Worm (Caenorhabditis elegans) whole organism, young adult: ENCODE data around the gene col-133.

ENCODE experiments used
- B0035.1 ChIP-seq: sonication (generic microtip); optimal IDR thresholded peaks from 2 replicates; lab custom pipeline; 2016; ENCODE audit warnings: missing genetic modification characterization, mild to moderate bottlenecking, missing compliant biosample characterization, missing genotype, missing genetic modification reagents
- B0336.3 ChIP-seq: fragments of 200-800 bp; sonication (Bioruptor generic); IDR thresholded peaks from 2 replicates; pipeline ENCODE4 v1.3.6; 2022; ENCODE audit warnings: missing genetic modification characterization, missing compliant biosample characterization
- F10E7.11 ChIP-seq: sonication (generic microtip); optimal IDR thresholded peaks from 2 replicates; lab custom pipeline; 2017; ENCODE audit warnings: mild to moderate bottlenecking, missing genetic modification characterization, moderate library complexity, missing compliant biosample characterization
- F33H1.4 ChIP-seq: fragments of 200-800 bp; sonication (Bioruptor generic); IDR thresholded peaks from 2 replicates; pipeline ENCODE4 v1.3.6; 2022; ENCODE audit warnings: missing genetic modification reagents, missing genetic modification characterization, missing compliant biosample characterization
- K11D2.4 ChIP-seq: fragments of 200-800 bp; sonication (Bioruptor generic); IDR thresholded peaks from 2 replicates; pipeline ENCODE4 v1.3.6; 2022; ENCODE audit warnings: missing genetic modification reagents, missing genetic modification characterization, missing compliant biosample characterization
- T07F8.4 ChIP-seq: sonication (generic microtip); optimal IDR thresholded peaks from 2 replicates; lab custom pipeline; 2016; ENCODE audit warnings: mild to moderate bottlenecking, missing genetic modification characterization, moderate library complexity, missing compliant biosample characterization
- Y79H2A.3 ChIP-seq: fragments of 200-800 bp; sonication (Bioruptor generic); conservative IDR thresholded peaks from 2 replicates; pipeline ENCODE4 v1.3.6; 2022; ENCODE audit warnings: missing genetic modification reagents, missing genetic modification characterization, missing compliant biosample characterization
- ama-1 ChIP-seq, 3 experiments: fragments of 150-350 bp in 1 of 3; sonication (generic microtip) in 2 of 3; optimal IDR thresholded peaks; 2 replicates each; lab custom pipeline; 2014 to 2018; ENCODE audit warnings: missing biosample characterization in 2 of 3, missing genetic modification characterization in 2 of 3, missing genetic modification reagents in 2 of 3
- attf-5 ChIP-seq: fragments of 200-800 bp; sonication (Bioruptor generic); optimal IDR thresholded peaks from 2 replicates; lab custom pipeline; 2018; ENCODE audit warnings: mild to moderate bottlenecking, missing genetic modification characterization, missing compliant biosample characterization
- cebp-1 ChIP-seq, 2 experiments: fragments of 200-800 bp in 1 of 2; sonication (Bioruptor generic) in 1 of 2; sonication (generic microtip) in 1 of 2; IDR thresholded peaks in 1 of 2; optimal IDR thresholded peaks in 1 of 2; 2 replicates each; pipeline versions ENCODE4 v1.3.6 to Lab custom; 2017 to 2022; ENCODE audit warnings: missing compliant biosample characterization in 2 of 2, missing genetic modification characterization in 2 of 2, mild to moderate bottlenecking in 1 of 2, missing genetic modification reagents in 1 of 2, moderate library complexity in 1 of 2
- cebp-2 ChIP-seq: fragments of 200-800 bp; sonication (Bioruptor generic); IDR thresholded peaks from 2 replicates; pipeline ENCODE4 v1.3.6; 2022; ENCODE audit warnings: missing genetic modification characterization, missing compliant biosample characterization
- chd-7 ChIP-seq: sonication (generic microtip); optimal IDR thresholded peaks from 2 replicates; lab custom pipeline; 2016; ENCODE audit warnings: mild to moderate bottlenecking, missing genetic modification characterization, moderate library complexity, missing compliant biosample characterization
- dox-1 ChIP-seq: fragments of 200-800 bp; sonication (Bioruptor generic); IDR thresholded peaks from 2 replicates; pipeline ENCODE4 v1.3.6; 2022; ENCODE audit warnings: missing genetic modification reagents, missing genetic modification characterization, missing compliant biosample characterization
- egrh-3 ChIP-seq: fragments of 200-800 bp; sonication (Bioruptor generic); IDR thresholded peaks from 2 replicates; pipeline ENCODE4 v1.3.6; 2022; ENCODE audit warnings: missing genetic modification reagents, missing genetic modification characterization, missing compliant biosample characterization
- ekl-4 ChIP-seq: fragments of 200-800 bp; sonication (Bioruptor generic); IDR thresholded peaks from 2 replicates; pipeline ENCODE4 v1.3.6; 2022; ENCODE audit warnings: missing genetic modification reagents, missing genetic modification characterization, missing compliant biosample characterization
- ets-4 ChIP-seq: fragments of 200-800 bp; sonication (Bioruptor generic); optimal IDR thresholded peaks from 2 replicates; lab custom pipeline; 2018; ENCODE audit warnings: mild to moderate bottlenecking, missing genetic modification characterization, missing compliant biosample characterization
- fkh-3 ChIP-seq: sonication (generic microtip); optimal IDR thresholded peaks from 2 replicates; lab custom pipeline; 2016; ENCODE audit warnings: mild to moderate bottlenecking, missing genetic modification characterization, missing compliant biosample characterization
- hmg-20 ChIP-seq: fragments of 200-800 bp; sonication (Bioruptor generic); IDR thresholded peaks from 2 replicates; pipeline ENCODE4 v1.3.6; 2022; ENCODE audit warnings: missing genetic modification reagents, missing genetic modification characterization, missing compliant biosample characterization
- hrde-1 ChIP-seq: sonication (generic microtip); optimal IDR thresholded peaks from 2 replicates; lab custom pipeline; 2016; ENCODE audit warnings: missing genetic modification characterization, mild to moderate bottlenecking, missing compliant biosample characterization, moderate library complexity, missing genotype, missing genetic modification reagents, borderline replicate concordance
- let-526 ChIP-seq: fragments of 200-800 bp; sonication (Bioruptor generic); IDR thresholded peaks from 2 replicates; pipeline ENCODE4 v1.3.6; 2022; ENCODE audit warnings: missing genetic modification reagents, missing genetic modification characterization, missing compliant biosample characterization
- lin-40 ChIP-seq: sonication (generic microtip); optimal IDR thresholded peaks from 2 replicates; lab custom pipeline; 2016; ENCODE audit warnings: missing genetic modification characterization, mild to moderate bottlenecking, missing compliant biosample characterization, missing genotype, missing genetic modification reagents
- madf-10 ChIP-seq: sonication (generic microtip); optimal IDR thresholded peaks from 2 replicates; lab custom pipeline; 2016; ENCODE audit warnings: mild to moderate bottlenecking, missing genetic modification characterization, missing compliant biosample characterization
- madf-3 ChIP-seq: fragments of 200-800 bp; sonication (Bioruptor generic); IDR thresholded peaks from 2 replicates; pipeline ENCODE4 v1.3.6; 2022; ENCODE audit warnings: missing genetic modification reagents, missing genetic modification characterization, missing compliant biosample characterization
- mcd-1 ChIP-seq: fragments of 200-800 bp; sonication (Bioruptor generic); IDR thresholded peaks from 2 replicates; pipeline ENCODE4 v1.3.6; 2022; ENCODE audit warnings: missing genetic modification reagents, missing genetic modification characterization, missing compliant biosample characterization
- mel-28 ChIP-seq: sonication (generic microtip); optimal IDR thresholded peaks from 2 replicates; lab custom pipeline; 2016; ENCODE audit warnings: borderline replicate concordance, mild to moderate bottlenecking, missing genetic modification characterization, missing compliant biosample characterization
- nhr-27 ChIP-seq: fragments of 200-800 bp; sonication (Bioruptor generic); optimal IDR thresholded peaks from 2 replicates; lab custom pipeline; 2018; ENCODE audit warnings: mild to moderate bottlenecking, missing genetic modification characterization, moderate library complexity, missing compliant biosample characterization
- nhr-80 ChIP-seq: sonication (generic microtip); optimal IDR thresholded peaks from 2 replicates; lab custom pipeline; 2016; ENCODE audit warnings: missing genetic modification characterization, missing compliant biosample characterization
- sea-2 ChIP-seq: fragments of 200-800 bp; sonication (Bioruptor generic); IDR thresholded peaks from 2 replicates; pipeline ENCODE4 v1.3.6; 2022; ENCODE audit warnings: missing genetic modification characterization, missing compliant biosample characterization
- snpc-4 ChIP-seq, 5 experiments: fragments of 150-350 bp in 1 of 5; sonication (generic microtip) in 4 of 5; optimal IDR thresholded peaks; 2 replicates each; lab custom pipeline; 2014 to 2018; ENCODE audit warnings: missing genetic modification characterization in 5 of 5, missing biosample characterization in 3 of 5, antibody characterized with exemption in 2 of 5, mild to moderate bottlenecking in 2 of 5, missing compliant biosample characterization in 2 of 5, missing genotype in 2 of 5, moderate library complexity in 2 of 5, missing genetic modification reagents in 1 of 5
- somi-1 ChIP-seq: fragments of 200-800 bp; sonication (Bioruptor generic); optimal IDR thresholded peaks from 2 replicates; lab custom pipeline; 2018; ENCODE audit warnings: mild to moderate bottlenecking, missing genetic modification characterization, missing compliant biosample characterization
- unc-130 ChIP-seq: sonication (generic microtip); optimal IDR thresholded peaks from 2 replicates; lab custom pipeline; 2016; ENCODE audit warnings: missing genetic modification reagents, missing genetic modification characterization, missing compliant biosample characterization
- zfh-2 ChIP-seq: fragments of 200-800 bp; sonication (Bioruptor generic); conservative IDR thresholded peaks from 2 replicates; pipeline ENCODE4 v1.3.6; 2022; ENCODE audit warnings: missing genetic modification reagents, missing genetic modification characterization, missing compliant biosample characterization
- zim-3 ChIP-seq: sonication (generic microtip); optimal IDR thresholded peaks from 2 replicates; lab custom pipeline; 2017; ENCODE audit warnings: mild to moderate bottlenecking, missing genetic modification characterization, moderate library complexity, missing compliant biosample characterization

col-133 gene

DNA sequence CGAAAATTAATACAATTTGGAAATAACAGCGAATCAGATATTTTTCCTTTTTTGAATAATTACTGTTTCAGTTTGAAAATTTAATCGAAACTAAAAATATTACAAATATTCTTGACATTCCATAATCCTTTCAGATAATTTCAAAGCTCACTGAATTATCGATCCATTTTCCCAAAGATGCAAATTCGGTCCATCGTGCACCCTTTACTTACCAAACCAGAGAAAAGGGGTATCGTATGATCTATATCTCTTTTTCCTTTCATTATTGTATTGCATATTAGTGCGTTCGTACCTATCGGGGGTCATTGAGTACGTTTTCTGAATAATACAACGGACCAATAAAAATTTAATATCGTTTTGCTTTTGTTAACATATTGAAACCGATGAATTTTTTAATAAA, 5.6 kb upstream of the col-133 start:
- TF ChIP-seq madf-10 (tag; lab: Kevin White, UChicago) (no peak), chd-7 (tag; lab: Kevin White, UChicago) (no peak)

DNA sequence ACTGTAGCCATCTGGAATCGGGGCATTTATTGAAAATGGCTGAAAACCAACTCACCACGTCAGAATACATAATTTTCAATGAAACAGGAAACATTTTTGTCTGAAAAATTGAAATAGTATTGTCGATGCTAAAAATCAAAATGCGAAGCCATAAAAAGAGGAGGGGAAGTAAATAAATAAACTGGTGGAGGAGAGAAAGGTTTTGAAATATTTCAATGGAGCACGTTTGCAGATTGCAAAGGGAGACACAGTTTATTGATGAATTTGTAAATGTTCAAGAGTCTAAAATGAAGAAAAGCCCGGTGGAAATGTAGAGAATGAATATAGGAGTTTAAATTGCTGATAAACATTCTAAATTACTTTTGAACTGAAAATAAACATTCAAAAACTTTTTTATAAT, 3.9 kb upstream of the col-133 start, which contains the start of gene F52B11.5:
TSS of gene F52B11.5 (minus strand) at position 178 of the 400 bp plus-strand sequence.
- TF ChIP-seq dox-1 (GFP tag; lab: Robert Waterston, UW) = no peak
- no peak for TF ChIP-seq snpc-4 (GFP tag; optimal IDR thresholded peaks at IDR 0.05; lab: Kevin White, UChicago)
- TF ChIP-seq snpc-4 (tag; optimal IDR thresholded peaks at IDR 0.05; lab: Kevin White, UChicago) = peak in 1 of 4 experiments; percentile 45
- TF ChIP-seq chd-7 (tag; lab: Kevin White, UChicago) = no peak
- TF ChIP-seq mcd-1 (GFP tag; lab: Robert Waterston, UW) = peak; percentile 19; the same call in 1 of the 2 replicates
- TF ChIP-seq hrde-1 = no peak
- 0 out of 2 replicates have a peak, but pooled peaks have one; percentile 22 for TF ChIP-seq cebp-1 (GFP tag; IDR thresholded peaks at IDR 0.05; lab: Robert Waterston, UW)
- TF ChIP-seq cebp-1 (tag; optimal IDR thresholded peaks at IDR 0.05; lab: Kevin White, UChicago) = no peak
- peak; percentile 19 for TF ChIP-seq nhr-80 (tag; lab: Kevin White, UChicago)
- TF ChIP-seq cebp-2 = no peak
- peak; percentile 24 for TF ChIP-seq attf-5 (GFP tag; lab: Kevin White, UChicago)
- no peak for TF ChIP-seq B0336.3 (GFP tag; lab: Robert Waterston, UW)
- TF ChIP-seq unc-130 (GFP tag; lab: Kevin White, UChicago) = no peak
- TF ChIP-seq F10E7.11 = no peak

- TF ChIP-seq attf-5 (GFP tag; lab: Kevin White, UChicago) (peak; percentile 2), B0035.1 (tag; lab: Kevin White, UChicago) (no peak), madf-3 (no peak), lin-40 (tag; lab: Kevin White, UChicago) (peak; percentile 45), mcd-1 (GFP tag; lab: Robert Waterston, UW) (peak; percentile 16; the same call in 1 of the 2 replicates), nhr-27 (tag; lab: Kevin White, UChicago) (no peak), zfh-2 (GFP tag; lab: Robert Waterston, UW) (peak; percentile 87), egrh-3 (GFP tag; lab: Robert Waterston, UW) (peak; percentile 95)
Measured at ce11 chrIV:14098540-14099098, 537 bp downstream of the col-133 start.

ce11 chrIV:14091242-14091641, 7.9 kb downstream of the col-133 start, which contains the start of gene noah-2:
Gene noah-2 (plus strand): TSS chrIV:14091254.
- TF ChIP-seq fkh-3 = no peak
- no peak for TF ChIP-seq hmg-20 (GFP tag; lab: Robert Waterston, UW)
- TF ChIP-seq sea-2 (GFP tag; lab: Robert Waterston, UW) = no peak
- TF ChIP-seq T07F8.4 (tag; lab: Kevin White, UChicago) = no peak
- TF ChIP-seq let-526 = no peak
- no peak for TF ChIP-seq ekl-4
- TF ChIP-seq F33H1.4 (GFP tag; lab: Robert Waterston, UW) = no peak
- TF ChIP-seq hrde-1 = no peak
- no peak for TF ChIP-seq K11D2.4 (GFP tag; lab: Robert Waterston, UW)
- TF ChIP-seq lin-40 (tag; lab: Kevin White, UChicago) = no peak
- no peak for TF ChIP-seq nhr-80 (tag; lab: Kevin White, UChicago)
- TF ChIP-seq zim-3 (tag; lab: Kevin White, UChicago) = no peak
- TF ChIP-seq ama-1 (optimal IDR thresholded peaks at IDR 0.05; lab: Kevin White, UChicago) = no peak
- TF ChIP-seq ama-1 (GFP tag; optimal IDR thresholded peaks at IDR 0.05; lab: Kevin White, UChicago) = no peak
- no peak for TF ChIP-seq Y79H2A.3
- no peak for TF ChIP-seq cebp-2
- TF ChIP-seq mel-28 (tag; lab: Kevin White, UChicago) = no peak
- TF ChIP-seq somi-1 (GFP tag; lab: Kevin White, UChicago) = no peak
- TF ChIP-seq ets-4 (GFP tag; lab: Kevin White, UChicago) = no peak
